Fruit fly (Drosophila melanogaster): Measurements from ENCODE around the gene SkpE.

Gene SkpE

DNA sequence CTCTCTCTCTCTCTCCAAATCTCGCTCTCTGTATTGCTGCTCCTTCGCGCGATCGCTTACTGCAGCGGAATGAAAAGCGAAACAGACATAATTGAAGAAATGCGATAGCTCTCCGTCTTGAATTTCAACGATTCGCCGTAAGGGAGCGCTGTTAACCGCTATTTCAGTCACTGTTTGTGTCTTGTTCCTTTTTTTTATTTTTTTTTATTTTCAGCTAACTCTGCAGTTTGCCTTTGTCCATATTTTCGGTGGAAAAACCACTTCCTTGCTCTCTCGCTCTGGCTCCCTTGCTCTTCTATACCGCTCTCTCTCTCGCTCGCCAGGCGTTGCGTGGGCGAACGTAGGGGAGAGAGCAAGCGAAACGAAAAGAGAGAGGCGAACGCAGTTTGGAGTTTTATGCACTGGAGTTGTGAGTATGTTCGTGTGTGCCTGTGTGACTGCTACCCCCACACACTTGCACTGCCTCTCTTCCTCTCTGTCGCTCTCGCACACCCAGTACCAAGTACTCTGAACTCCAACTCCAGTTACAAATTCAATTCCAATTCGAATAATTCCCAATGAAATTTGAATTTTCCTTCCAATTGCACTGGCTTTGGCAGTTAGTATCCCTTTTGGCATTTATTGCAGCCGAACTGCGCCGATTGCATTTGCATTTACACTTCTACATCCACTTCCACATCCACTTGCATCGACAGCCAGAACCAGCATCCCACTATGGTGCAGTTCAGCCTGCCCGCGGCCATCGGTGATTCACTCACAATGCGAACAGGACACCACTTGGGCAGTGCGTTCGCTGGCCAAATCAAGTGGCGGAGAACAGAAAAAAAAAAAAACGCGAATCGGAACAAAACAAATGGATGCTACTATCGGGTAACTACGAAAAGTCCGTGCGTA is 27.5 kb upstream of the SkpE start:
- TF ChIP-seq Pif1A (GFP tag; optimal IDR thresholded peaks at IDR 0.05) (no peak), CG4496 (GFP tag; IDR thresholded peaks at IDR 0.05) (0 out of 3 replicates have a peak, but pooled peaks have one; percentile 13), CG8159 (tag; optimal IDR thresholded peaks at IDR 0.05) (no peak), Ets98B (GFP tag; IDR thresholded peaks at IDR 0.05) (0 out of 2 replicates have a peak, but pooled peaks have one; percentile 11)

DNA sequence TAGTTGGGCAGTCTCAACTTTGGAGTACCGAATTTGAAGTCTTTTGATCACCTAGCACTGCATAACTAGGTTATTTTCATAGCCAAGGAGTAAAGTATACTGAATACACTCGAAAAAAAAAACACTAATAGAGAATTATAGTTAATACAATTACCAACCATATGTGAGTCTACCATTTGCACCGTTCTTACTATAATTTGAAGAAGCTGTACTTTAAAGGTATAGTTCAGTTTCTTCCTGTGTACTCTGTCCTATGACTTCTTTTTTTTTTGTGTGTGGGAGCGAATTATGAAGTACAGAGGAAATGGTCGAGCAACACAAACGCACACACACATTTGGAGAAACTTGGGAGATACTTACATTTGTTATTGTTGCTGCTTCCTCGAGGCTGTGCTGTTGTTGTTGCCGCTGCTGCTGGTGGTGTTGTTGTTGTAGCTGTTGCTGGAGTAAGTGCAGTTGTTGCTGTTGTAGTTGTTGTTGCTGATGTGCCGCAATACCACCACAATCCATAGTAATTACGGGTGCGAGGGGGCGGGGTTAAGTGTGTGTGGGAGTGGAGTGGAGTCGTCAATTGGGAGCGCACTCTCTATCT is 26.7 kb upstream of the SkpE start:
- TF ChIP-seq EcR (GFP tag; optimal IDR thresholded peaks at IDR 0.05) (no peak), CG9948 (tag; optimal IDR thresholded peaks at IDR 0.05) (peak; percentile 93), Pif1B (GFP tag; optimal IDR thresholded peaks at IDR 0.05) (peak; percentile 85), Ets98B (GFP tag; IDR thresholded peaks at IDR 0.05) (peak; percentile 93), CG12605 (GFP tag; IDR thresholded peaks at IDR 0.05) (peak; percentile 91), Snoo (tag; optimal IDR thresholded peaks at IDR 0.05) (peak; percentile 82), CG8301 (tag; optimal IDR thresholded peaks at IDR 0.05) (peak; percentile 95), CG8159 (tag; optimal IDR thresholded peaks at IDR 0.05) (peak; percentile 89), CG14655 (GFP tag; optimal IDR thresholded peaks at IDR 0.05) (peak; percentile 96), CG32121 (GFP tag; IDR thresholded peaks at IDR 0.05) (peak; percentile 94), CG17806 (tag; optimal IDR thresholded peaks at IDR 0.05) (peak; percentile 93), CG13204 (GFP tag; optimal IDR thresholded peaks at IDR 0.05) (peak; percentile 64), CG10348 (GFP tag; IDR thresholded peaks at IDR 0.05) (peak; percentile 55), gl (tag; optimal IDR thresholded peaks at IDR 0.05) (peak; percentile 76), rn (GFP tag; IDR thresholded peaks at IDR 0.05) (peak; percentile 86), CG15710 (tag; optimal IDR thresholded peaks at IDR 0.05) (peak; percentile 90), D1 (tag; optimal IDR thresholded peaks at IDR 0.05) (no peak), CG34367 (tag; optimal IDR thresholded peaks at IDR 0.05) (peak; percentile 89), fd96Ca (GFP tag; IDR thresholded peaks at IDR 0.05) (peak; percentile 81), Pif1A (GFP tag; optimal IDR thresholded peaks at IDR 0.05) (peak; percentile 93), CG4496 (GFP tag; IDR thresholded peaks at IDR 0.05) (peak; percentile 98)

DNA sequence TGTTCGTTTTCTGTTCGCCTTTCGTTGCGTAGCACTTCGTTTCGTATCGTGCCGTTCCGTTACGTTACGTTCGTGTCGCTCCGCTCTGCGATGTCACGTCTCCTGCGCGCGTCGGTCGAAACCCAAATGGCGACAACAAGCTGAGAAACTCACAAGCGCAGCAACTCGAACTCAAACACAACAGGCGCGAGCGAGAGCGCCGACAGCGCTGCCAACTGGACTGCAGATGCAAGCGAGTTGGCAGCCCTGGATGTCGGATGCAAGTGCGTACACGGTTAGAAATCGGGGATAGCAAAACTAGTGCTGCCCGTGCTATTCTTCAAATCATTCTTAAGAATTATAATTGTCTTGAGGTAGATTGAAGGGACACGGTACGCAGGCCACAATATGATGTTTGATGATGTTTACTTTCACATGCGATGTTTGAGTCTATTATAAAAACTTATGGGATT is 24.5 kb upstream of the SkpE start:
- TF ChIP-seq CG10348 (GFP tag; IDR thresholded peaks at IDR 0.05) (no peak), D1 (tag; optimal IDR thresholded peaks at IDR 0.05) (no peak), rn (GFP tag; IDR thresholded peaks at IDR 0.05) (peak; percentile 60; the same call in 1 of the 2 replicates), CG9948 (tag; optimal IDR thresholded peaks at IDR 0.05) (peak; percentile 48), Snoo (tag; optimal IDR thresholded peaks at IDR 0.05) (peak; percentile 24), CG8159 (tag; optimal IDR thresholded peaks at IDR 0.05) (peak; percentile 57), CG32121 (GFP tag; IDR thresholded peaks at IDR 0.05) (peak; percentile 71), CG4496 (GFP tag; IDR thresholded peaks at IDR 0.05) (peak; percentile 86), CG15710 (tag; optimal IDR thresholded peaks at IDR 0.05) (peak; percentile 35), gl (tag; optimal IDR thresholded peaks at IDR 0.05) (no peak), CG8301 (tag; optimal IDR thresholded peaks at IDR 0.05) (peak; percentile 64), Ets98B (GFP tag; IDR thresholded peaks at IDR 0.05) (peak; percentile 78), CG13204 (GFP tag; optimal IDR thresholded peaks at IDR 0.05) (peak; percentile 62), CG12605 (GFP tag; IDR thresholded peaks at IDR 0.05) (peak; percentile 48), fd96Ca (GFP tag; IDR thresholded peaks at IDR 0.05) (peak; percentile 86), Pif1A (GFP tag; optimal IDR thresholded peaks at IDR 0.05) (peak; percentile 40), EcR (GFP tag; optimal IDR thresholded peaks at IDR 0.05) (peak; percentile 30), CG34367 (tag; optimal IDR thresholded peaks at IDR 0.05) (peak; percentile 36), Pif1B (GFP tag; optimal IDR thresholded peaks at IDR 0.05) (peak; percentile 53), CG17806 (tag; optimal IDR thresholded peaks at IDR 0.05) (peak; percentile 48), CG14655 (GFP tag; optimal IDR thresholded peaks at IDR 0.05) (peak; percentile 69)

- TF ChIP-seq Pif1A (GFP tag; optimal IDR thresholded peaks at IDR 0.05) (peak; percentile 97), D1 (tag; optimal IDR thresholded peaks at IDR 0.05) (peak; percentile 31), CG8159 (tag; optimal IDR thresholded peaks at IDR 0.05) (peak; percentile 92), CG17806 (tag; optimal IDR thresholded peaks at IDR 0.05) (peak; percentile 91), CG13204 (GFP tag; optimal IDR thresholded peaks at IDR 0.05) (peak; percentile 89), CG8301 (tag; optimal IDR thresholded peaks at IDR 0.05) (peak; percentile 93), CG34367 (tag; optimal IDR thresholded peaks at IDR 0.05) (peak; percentile 88), CG32121 (GFP tag; IDR thresholded peaks at IDR 0.05) (peak; percentile 98), CG9948 (tag; optimal IDR thresholded peaks at IDR 0.05) (peak; percentile 92), CG15710 (tag; optimal IDR thresholded peaks at IDR 0.05) (peak; percentile 95), gl (tag; optimal IDR thresholded peaks at IDR 0.05) (peak; percentile 80), CG4496 (GFP tag; IDR thresholded peaks at IDR 0.05) (peak; percentile 98), CG10348 (GFP tag; IDR thresholded peaks at IDR 0.05) (peak; percentile 95), Snoo (tag; optimal IDR thresholded peaks at IDR 0.05) (peak; percentile 90), rn (GFP tag; IDR thresholded peaks at IDR 0.05) (peak; percentile 94), Pif1B (GFP tag; optimal IDR thresholded peaks at IDR 0.05) (peak; percentile 91), Ets98B (GFP tag; IDR thresholded peaks at IDR 0.05) (peak; percentile 96), CG12605 (GFP tag; IDR thresholded peaks at IDR 0.05) (peak; percentile 89), fd96Ca (GFP tag; IDR thresholded peaks at IDR 0.05) (peak; percentile 98), EcR (GFP tag; optimal IDR thresholded peaks at IDR 0.05) (no peak), CG14655 (GFP tag; optimal IDR thresholded peaks at IDR 0.05) (peak; percentile 94)
These were observed 23.0 kb upstream of the SkpE start for dm6 chrX:19846701-19847383.
